Worm (Caenorhabditis elegans) whole organism, L3 larva: ENCODE measurements around the gene ZK945.6.

ENCODE experiments used
- R02D3.7 ChIP-seq: fragments of 150-350 bp; optimal IDR thresholded peaks from 2 replicates; lab custom pipeline; 2014; ENCODE audit warnings: missing biosample characterization, missing genetic modification characterization
- ZK546.5 ChIP-seq: sonication (generic microtip); optimal IDR thresholded peaks from 2 replicates; lab custom pipeline; 2017; ENCODE audit warnings: missing biosample characterization, missing genetic modification characterization
- aly-2 ChIP-seq: fragments of 150-350 bp; optimal IDR thresholded peaks from 2 replicates; lab custom pipeline; 2014; ENCODE audit warnings: missing biosample characterization, missing genetic modification characterization
- ama-1 ChIP-seq: fragments of 150-350 bp; optimal IDR thresholded peaks from 2 replicates; lab custom pipeline; 2018
- ceh-16 ChIP-seq: sonication (generic microtip); optimal IDR thresholded peaks from 2 replicates; lab custom pipeline; 2017; ENCODE audit warnings: missing biosample characterization, missing genetic modification characterization
- ceh-28 ChIP-seq: fragments of 150-350 bp; optimal IDR thresholded peaks from 2 replicates; lab custom pipeline; 2014; ENCODE audit warnings: missing biosample characterization, missing genetic modification reagents, missing genetic modification characterization
- ceh-82 ChIP-seq: fragments of 150-350 bp; optimal IDR thresholded peaks from 2 replicates; lab custom pipeline; 2014; ENCODE audit warnings: missing biosample characterization, missing genetic modification characterization
- ceh-9 ChIP-seq: sonication (generic microtip); optimal IDR thresholded peaks from 2 replicates; lab custom pipeline; 2018; ENCODE audit warnings: missing biosample characterization, missing genetic modification characterization
- daf-12 ChIP-seq: fragments of 150-350 bp; optimal IDR thresholded peaks from 2 replicates; lab custom pipeline; 2014; ENCODE audit warnings: missing biosample characterization, missing genetic modification reagents, missing genetic modification characterization
- egl-27 ChIP-seq: sonication (generic microtip); optimal IDR thresholded peaks from 4 replicates; lab custom pipeline; 2017; ENCODE audit warnings: missing biosample characterization, missing genetic modification reagents, missing genetic modification characterization
- egl-5 ChIP-seq: fragments of 150-350 bp; optimal IDR thresholded peaks from 2 replicates; lab custom pipeline; 2017; ENCODE audit warnings: missing biosample characterization, missing genetic modification reagents, missing genetic modification characterization, inconsistent platforms
- elt-1 ChIP-seq: fragments of 150-350 bp; optimal IDR thresholded peaks from 2 replicates; lab custom pipeline; 2014; ENCODE audit warnings: missing biosample characterization, missing genetic modification characterization
- elt-2 ChIP-seq: sonication (generic microtip); optimal IDR thresholded peaks from 2 replicates; lab custom pipeline; 2016; ENCODE audit warnings: missing genetic modification reagents, mild to moderate bottlenecking, missing genetic modification characterization, missing compliant biosample characterization
- elt-3 ChIP-seq, 3 experiments: fragments of 150-350 bp in 1 of 3; sonication (generic microtip) in 2 of 3; optimal IDR thresholded peaks; 2 replicates in 2 of 3; 4 replicates in 1 of 3; lab custom pipeline; 2014 to 2017; ENCODE audit warnings: missing biosample characterization in 3 of 3, missing genetic modification characterization in 3 of 3
- eor-1 ChIP-seq, 2 experiments: fragments of 150-350 bp; optimal IDR thresholded peaks; 2 replicates each; lab custom pipeline; 2014 to 2018; ENCODE audit warnings: missing biosample characterization in 2 of 2, missing genetic modification characterization in 2 of 2
- fkh-10 ChIP-seq: sonication (generic microtip); optimal IDR thresholded peaks from 2 replicates; lab custom pipeline; 2017; ENCODE audit warnings: missing biosample characterization, missing genetic modification reagents, missing genetic modification characterization
- fkh-2 ChIP-seq: fragments of 150-350 bp; optimal IDR thresholded peaks from 2 replicates; lab custom pipeline; 2014; ENCODE audit warnings: missing biosample characterization, missing genetic modification reagents, missing genetic modification characterization
- fos-1 ChIP-seq: fragments of 150-350 bp; optimal IDR thresholded peaks from 2 replicates; lab custom pipeline; 2014; ENCODE audit warnings: missing biosample characterization, missing genetic modification characterization
- hmg-11 ChIP-seq: sonication (generic microtip); optimal IDR thresholded peaks from 2 replicates; lab custom pipeline; 2016; ENCODE audit warnings: missing genetic modification characterization, missing compliant biosample characterization
- jun-1 ChIP-seq: fragments of 150-350 bp; optimal IDR thresholded peaks from 2 replicates; lab custom pipeline; 2014; ENCODE audit warnings: missing biosample characterization, missing genetic modification reagents, missing genetic modification characterization
- lin-15B ChIP-seq: fragments of 150-350 bp; optimal IDR thresholded peaks from 2 replicates; lab custom pipeline; 2014; ENCODE audit warnings: missing biosample characterization, missing genetic modification characterization
- lin-39 ChIP-seq: fragments of 150-350 bp; optimal IDR thresholded peaks from 2 replicates; lab custom pipeline; 2018; ENCODE audit warnings: missing biosample characterization, missing genetic modification reagents, missing genetic modification characterization
- lsy-12 ChIP-seq: sonication (generic microtip); optimal IDR thresholded peaks from 2 replicates; lab custom pipeline; 2016; ENCODE audit warnings: mild to moderate bottlenecking, missing genetic modification characterization, missing compliant biosample characterization
- mdl-1 ChIP-seq: fragments of 150-350 bp; optimal IDR thresholded peaks from 2 replicates; lab custom pipeline; 2014; ENCODE audit warnings: missing biosample characterization, missing genetic modification characterization
- mml-1 ChIP-seq: fragments of 150-350 bp; sonication (generic microtip); optimal IDR thresholded peaks from 3 replicates; lab custom pipeline; 2014; ENCODE audit warnings: missing biosample characterization, missing genetic modification characterization
- nfya-1 ChIP-seq: sonication (generic microtip); optimal IDR thresholded peaks from 2 replicates; lab custom pipeline; 2017; ENCODE audit warnings: missing genetic modification characterization, mild to moderate bottlenecking, missing compliant biosample characterization, antibody characterized with exemption, moderate library complexity; ENCODE audit not compliant: insufficient read depth
- nhr-11 ChIP-seq: fragments of 150-350 bp; optimal IDR thresholded peaks from 2 replicates; lab custom pipeline; 2014; ENCODE audit warnings: missing biosample characterization, missing genetic modification characterization
- nhr-12 ChIP-seq: fragments of 150-350 bp; optimal IDR thresholded peaks from 2 replicates; lab custom pipeline; 2014; ENCODE audit warnings: missing biosample characterization, missing genetic modification characterization
- nhr-23 ChIP-seq: fragments of 150-350 bp; optimal IDR thresholded peaks from 2 replicates; lab custom pipeline; 2014; ENCODE audit warnings: missing biosample characterization, missing genetic modification reagents, missing genetic modification characterization
- nhr-237 ChIP-seq: fragments of 150-350 bp; optimal IDR thresholded peaks from 2 replicates; lab custom pipeline; 2014; ENCODE audit warnings: missing biosample characterization, missing genetic modification characterization
- nhr-25 ChIP-seq: sonication (generic microtip); optimal IDR thresholded peaks from 2 replicates; lab custom pipeline; 2017; ENCODE audit warnings: missing biosample characterization, missing genetic modification characterization
- nhr-28 ChIP-seq: fragments of 150-350 bp; optimal IDR thresholded peaks from 2 replicates; lab custom pipeline; 2014; ENCODE audit warnings: missing biosample characterization, missing genetic modification characterization
- nhr-43 ChIP-seq: sonication (generic microtip); optimal IDR thresholded peaks from 2 replicates; lab custom pipeline; 2016; ENCODE audit warnings: mild to moderate bottlenecking, missing genetic modification characterization, missing compliant biosample characterization; ENCODE audit not compliant: poor library complexity, severe bottlenecking
- nhr-67 ChIP-seq: fragments of 150-350 bp; optimal IDR thresholded peaks from 2 replicates; lab custom pipeline; 2014; ENCODE audit warnings: missing biosample characterization, missing genetic modification characterization
- nhr-76 ChIP-seq: fragments of 150-350 bp; sonication (generic microtip); optimal IDR thresholded peaks from 5 replicates; lab custom pipeline; 2014; ENCODE audit warnings: missing biosample characterization, missing genetic modification characterization
- nhr-77 ChIP-seq: fragments of 150-350 bp; optimal IDR thresholded peaks from 2 replicates; lab custom pipeline; 2014; ENCODE audit warnings: missing biosample characterization, missing genetic modification characterization
- pha-4 ChIP-seq: fragments of 150-350 bp; optimal IDR thresholded peaks from 2 replicates; lab custom pipeline; 2014; ENCODE audit warnings: missing biosample characterization, missing genetic modification reagents, missing genetic modification characterization
- pqm-1 ChIP-seq: fragments of 150-350 bp; optimal IDR thresholded peaks from 2 replicates; lab custom pipeline; 2017; ENCODE audit warnings: missing biosample characterization, missing genetic modification characterization, inconsistent platforms
- sea-2 ChIP-seq: fragments of 150-350 bp; sonication (generic microtip); optimal IDR thresholded peaks from 4 replicates; lab custom pipeline; 2014; ENCODE audit warnings: missing biosample characterization, missing genetic modification reagents, missing genetic modification characterization
- skn-1 ChIP-seq: fragments of 150-350 bp; optimal IDR thresholded peaks from 2 replicates; lab custom pipeline; 2014; ENCODE audit warnings: missing biosample characterization, missing genetic modification characterization
- snpc-4 ChIP-seq: fragments of 150-350 bp; optimal IDR thresholded peaks from 2 replicates; lab custom pipeline; 2014; ENCODE audit warnings: missing biosample characterization, missing genetic modification characterization
- tbx-2 ChIP-seq: sonication (generic microtip); optimal IDR thresholded peaks from 2 replicates; lab custom pipeline; 2016; ENCODE audit warnings: mild to moderate bottlenecking, missing genetic modification characterization, missing compliant biosample characterization
- unc-39 ChIP-seq: sonication (generic microtip); optimal IDR thresholded peaks from 4 replicates; lab custom pipeline; 2017; ENCODE audit warnings: missing biosample characterization, missing genetic modification characterization
- unc-62 ChIP-seq: fragments of 150-350 bp; sonication (generic microtip); optimal IDR thresholded peaks from 4 replicates; lab custom pipeline; 2014; ENCODE audit warnings: missing biosample characterization, missing genetic modification reagents, missing genetic modification characterization
- zag-1 ChIP-seq: fragments of 150-350 bp; optimal IDR thresholded peaks from 2 replicates; lab custom pipeline; 2014; ENCODE audit warnings: missing biosample characterization, missing genetic modification characterization
- ztf-11 ChIP-seq: fragments of 150-350 bp; optimal IDR thresholded peaks from 2 replicates; lab custom pipeline; 2014; ENCODE audit warnings: missing biosample characterization, missing genetic modification characterization
- ztf-4 ChIP-seq: fragments of 150-350 bp; optimal IDR thresholded peaks from 2 replicates; lab custom pipeline; 2014; ENCODE audit warnings: missing biosample characterization, missing genetic modification characterization

The ZK945.6 gene

DNA sequence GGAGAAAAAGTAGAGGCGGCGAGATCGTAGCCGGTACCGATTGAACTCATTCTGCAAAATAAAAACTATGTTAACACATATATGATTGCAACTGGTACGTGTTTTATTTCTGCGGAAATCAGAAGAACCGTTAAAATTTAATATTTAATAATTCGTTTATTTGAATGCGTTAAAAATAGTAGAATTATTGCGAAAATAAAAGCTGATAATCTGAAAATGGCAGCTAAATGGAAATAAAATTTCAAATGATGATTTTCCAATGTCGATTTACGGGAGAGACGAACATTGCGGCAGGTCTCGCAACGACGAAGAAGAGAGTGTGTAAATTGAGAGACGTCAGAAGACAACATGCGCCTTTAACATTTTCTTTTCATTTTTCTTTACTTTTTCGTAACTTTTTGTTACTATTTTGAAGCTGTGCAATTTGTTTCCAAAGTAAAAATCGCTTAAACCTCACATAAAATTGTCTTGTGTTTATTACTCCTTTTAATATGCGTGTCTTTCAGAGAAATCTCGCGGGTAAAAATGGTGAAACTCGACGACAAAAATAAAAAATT, 6.9 kb downstream of the ZK945.6 start, which contains the start of the genes pas-7 and puf-12:
Gene pas-7, minus strand, starts transcription at position 51 of the 557 bp plus-strand sequence.
Gene puf-12, plus strand, starts transcription at position 507 of the 557 bp plus-strand sequence.
- TF ChIP-seq lin-15B (tag; lab: Kevin White, UChicago) (peak; percentile 61), jun-1 (tag; lab: Kevin White, UChicago) (no peak), mdl-1 (tag; lab: Kevin White, UChicago) (no peak), nhr-43 (tag; lab: Kevin White, UChicago) (no peak), ceh-9 (no peak), elt-3 (tag; optimal IDR thresholded peaks at IDR 0.05; lab: Kevin White, UChicago) (no peak), ztf-11 (no peak), nhr-77 (tag; lab: Kevin White, UChicago) (no peak), eor-1 (tag; optimal IDR thresholded peaks at IDR 0.05; lab: Kevin White, UChicago) (no peak), ceh-82 (tag; lab: Kevin White, UChicago) (no peak), pha-4 (peak; percentile 70), ceh-28 (tag; lab: Kevin White, UChicago) (no peak), elt-1 (tag; lab: Kevin White, UChicago) (no peak), skn-1 (tag; lab: Kevin White, UChicago) (peak; percentile 97), lsy-12 (no peak), fkh-2 (no peak), elt-2 (tag; lab: Kevin White, UChicago) (peak; percentile 6), nhr-237 (tag; lab: Kevin White, UChicago) (no peak), nfya-1 (tag; lab: Kevin White, UChicago) (peak; percentile 75), nhr-67 (tag; lab: Kevin White, UChicago) (no peak), zag-1 (no peak), egl-27 (tag; lab: Kevin White, UChicago) (no peak), fkh-10 (GFP tag; lab: Kevin White, UChicago) (no peak), ceh-16 (tag; lab: Kevin White, UChicago) (no peak), fos-1 (tag; lab: Kevin White, UChicago) (no peak), nhr-11 (tag; lab: Kevin White, UChicago) (no peak), nhr-25 (tag; lab: Kevin White, UChicago) (no peak), ZK546.5 (tag; lab: Kevin White, UChicago) (no peak), nhr-76 (no peak), unc-62 (GFP tag; lab: Kevin White, UChicago) (no peak), R02D3.7 (tag; lab: Kevin White, UChicago) (peak; percentile 62), unc-39 (tag; lab: Kevin White, UChicago) (no peak), nhr-23 (tag; lab: Kevin White, UChicago) (peak; percentile 32), lin-39 (tag; lab: Kevin White, UChicago) (no peak), ztf-4 (tag; lab: Kevin White, UChicago) (no peak), mml-1 (no peak), nhr-12 (no peak), hmg-11 (no peak), ama-1 (no peak), aly-2 (tag; lab: Kevin White, UChicago) (no peak), snpc-4 (tag; lab: Kevin White, UChicago) (no peak), daf-12 (tag; lab: Kevin White, UChicago) (no peak), egl-5 (tag; lab: Kevin White, UChicago) (no peak), pqm-1 (tag; lab: Kevin White, UChicago) (no peak), tbx-2 (no peak), nhr-28 (tag; lab: Kevin White, UChicago) (no peak), sea-2 (no peak)
- TF ChIP-seq, all 47 proteins: peak for 7
